Worm (Caenorhabditis elegans): ENCODE measurements around the gene tap-1.

DNA sequence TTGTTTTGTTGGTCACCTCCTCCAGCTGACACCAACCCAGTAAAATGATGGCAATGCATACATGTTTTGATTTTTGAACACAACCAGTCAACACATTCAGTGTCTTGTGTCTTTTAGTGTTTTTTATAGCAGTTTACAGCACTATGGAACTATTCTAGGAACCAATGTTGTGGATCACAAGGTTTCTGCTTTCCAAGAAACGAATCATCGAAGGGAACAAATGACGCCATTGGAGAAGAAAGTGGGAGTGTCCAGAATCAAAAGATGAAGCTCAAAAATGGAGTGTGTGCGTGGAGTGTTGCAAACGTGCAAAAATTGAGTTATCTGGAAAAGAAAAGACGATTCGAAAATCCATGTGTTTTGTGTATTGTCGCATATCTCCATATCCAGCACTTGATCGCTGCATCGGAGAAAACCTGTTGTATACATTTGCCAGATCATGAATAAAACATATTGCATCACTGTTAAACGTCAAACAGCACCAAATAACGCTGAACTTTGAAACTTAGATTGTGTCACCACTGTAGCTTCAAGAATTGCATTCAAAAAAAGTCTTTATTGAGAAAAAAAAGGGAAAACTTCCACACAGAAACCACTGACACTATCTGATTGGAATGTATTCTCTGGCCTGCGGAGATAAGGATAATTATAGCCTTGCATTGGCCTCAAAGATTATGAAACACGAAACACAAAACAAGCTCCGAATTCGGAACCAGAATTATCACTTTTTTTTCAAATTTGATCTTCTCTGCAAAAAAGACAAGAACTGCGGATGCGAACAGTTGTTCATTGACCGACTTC is 26.9 kb upstream of the tap-1 start:
- TF ChIP-seq unc-55 (GFP tag; optimal IDR thresholded peaks at IDR 0.05) (no peak), pha-4 (tag; optimal IDR thresholded peaks at IDR 0.05) (no peak), ahr-1 (tag; optimal IDR thresholded peaks at IDR 0.05) (no peak), ama-1 (optimal IDR thresholded peaks at IDR 0.05) (no peak), elt-2 (tag; optimal IDR thresholded peaks at IDR 0.05) (no peak), ceh-2 (tag; optimal IDR thresholded peaks at IDR 0.05) (no peak), ceh-45 (GFP tag; IDR thresholded peaks at IDR 0.05) (no peak), hlh-6 (tag; optimal IDR thresholded peaks at IDR 0.05) (no peak), elt-4 (tag; optimal IDR thresholded peaks at IDR 0.05) (no peak), K09A11.1 (tag; optimal IDR thresholded peaks at IDR 0.05; ENCODE audit: insufficient read depth) (no peak), mec-3 (tag; optimal IDR thresholded peaks at IDR 0.05; ENCODE audit: borderline replicate concordance) (no peak), pqm-1 (tag; optimal IDR thresholded peaks at IDR 0.05) (no peak), pat-9 (tag; optimal IDR thresholded peaks at IDR 0.05) (no peak)
